Fruit fly (Drosophila melanogaster) whole organism, embryonic: ENCODE results near the gene CG6933.

ENCODE experiments used
- Bteb2 ChIP-seq: fragments of 200-800 bp; sonication (Bioruptor generic); optimal IDR thresholded peaks from 2 replicates; lab custom pipeline; 2016; ENCODE audit warnings: missing biosample characterization, missing genetic modification characterization
- CG10565 ChIP-seq: fragments of 200-800 bp; sonication (Bioruptor generic); optimal IDR thresholded peaks from 3 replicates; lab custom pipeline; 2016; ENCODE audit warnings: missing biosample characterization, mild to moderate bottlenecking, missing genetic modification characterization
- CG11560 ChIP-seq: fragments of 200-800 bp; sonication (Bioruptor generic); IDR thresholded peaks from 3 replicates; pipeline ENCODE4 v1.3.6; 2022; ENCODE audit warnings: missing biosample characterization, missing genetic modification characterization
- CG1233 ChIP-seq: fragments of 200-800 bp; sonication (Bioruptor generic); optimal IDR thresholded peaks from 4 replicates; lab custom pipeline; 2018; ENCODE audit warnings: missing biosample characterization, mild to moderate bottlenecking, missing genetic modification characterization
- CG13775 ChIP-seq: fragments of 200-800 bp; sonication (Bioruptor generic); optimal IDR thresholded peaks from 3 replicates; lab custom pipeline; 2017; ENCODE audit warnings: missing biosample characterization, mild to moderate bottlenecking, missing genetic modification characterization
- CG14965 ChIP-seq: fragments of 200-800 bp; sonication (Bioruptor generic); optimal IDR thresholded peaks from 2 replicates; lab custom pipeline; 2016; ENCODE audit warnings: missing biosample characterization, missing genetic modification characterization, borderline replicate concordance
- CG2678 ChIP-seq: fragments of 200-800 bp; sonication (Bioruptor generic); optimal IDR thresholded peaks from 3 replicates; lab custom pipeline; 2019; ENCODE audit warnings: missing biosample characterization, mild to moderate bottlenecking, missing genetic modification characterization, moderate library complexity
- CG2875 ChIP-seq: fragments of 200-800 bp; sonication (Bioruptor generic); optimal IDR thresholded peaks from 2 replicates; lab custom pipeline; 2017; ENCODE audit warnings: missing biosample characterization, mild to moderate bottlenecking, missing genetic modification characterization, missing genetic modification reagents
- CG33557 ChIP-seq: fragments of 200-800 bp; sonication (Bioruptor generic); optimal IDR thresholded peaks from 2 replicates; lab custom pipeline; 2019; ENCODE audit warnings: missing biosample characterization, mild to moderate bottlenecking, missing genetic modification characterization, moderate library complexity
- Dbx ChIP-seq: fragments of 200-800 bp; sonication (Bioruptor generic); IDR thresholded peaks from 3 replicates; pipeline ENCODE4 v1.3.6; 2022; ENCODE audit warnings: missing biosample characterization, missing genetic modification characterization
- Dll ChIP-seq: fragments of 200-800 bp; sonication (Bioruptor generic); IDR thresholded peaks from 4 replicates; pipeline ENCODE4 v1.3.6; 2022; ENCODE audit warnings: missing biosample characterization, missing genetic modification characterization; ENCODE audit not compliant: partially characterized antibody
- Drgx ChIP-seq: fragments of 200-800 bp; sonication (Bioruptor generic); IDR thresholded peaks from 2 replicates; pipeline ENCODE4 v1.3.6; 2022; ENCODE audit warnings: missing biosample characterization, missing genetic modification characterization
- Ets65A ChIP-seq: fragments of 200-800 bp; sonication (Bioruptor generic); peaks from one replicate; lab custom pipeline; 2016; ENCODE audit warnings: missing biosample characterization, missing genetic modification characterization
- Fer1 ChIP-seq: fragments of 200-800 bp; sonication (Bioruptor generic); optimal IDR thresholded peaks from 2 replicates; lab custom pipeline; 2017; ENCODE audit warnings: missing biosample characterization, mild to moderate bottlenecking, missing genetic modification characterization
- HHEX ChIP-seq: fragments of 200-800 bp; sonication (Bioruptor generic); optimal IDR thresholded peaks from 3 replicates; lab custom pipeline; 2017; ENCODE audit warnings: missing biosample characterization, mild to moderate bottlenecking, missing genetic modification characterization, missing genetic modification reagents
- HLHmδ ChIP-seq: fragments of 200-800 bp; sonication (Bioruptor generic); optimal IDR thresholded peaks from 2 replicates; lab custom pipeline; 2018; ENCODE audit warnings: missing biosample characterization, mild to moderate bottlenecking, missing genetic modification characterization, moderate library complexity
- Hand ChIP-seq: fragments of 200-800 bp; sonication (Bioruptor generic); optimal IDR thresholded peaks from 2 replicates; lab custom pipeline; 2017; ENCODE audit warnings: mild to moderate bottlenecking, missing biosample characterization, missing genetic modification reagents, missing genetic modification characterization
- Lhr ChIP-seq: fragments of 200-800 bp; sonication (Bioruptor generic); optimal IDR thresholded peaks from 3 replicates; lab custom pipeline; 2017; ENCODE audit warnings: mild to moderate bottlenecking, missing biosample characterization, missing genetic modification reagents, missing genetic modification characterization
- Lpt ChIP-seq: fragments of >200 bp; optimal IDR thresholded peaks from 2 replicates; lab custom pipeline; 2018; ENCODE audit warnings: missing biosample characterization, missing genetic modification characterization
- MBD-R2 ChIP-seq: fragments of 200-800 bp; sonication (Bioruptor generic); IDR thresholded peaks from 2 replicates; pipeline ENCODE4 v1.3.6; 2022; ENCODE audit warnings: missing biosample characterization, missing genetic modification characterization
- Mad ChIP-seq: fragments of 200-800 bp; sonication (Bioruptor generic); optimal IDR thresholded peaks from 2 replicates; lab custom pipeline; 2016; ENCODE audit warnings: missing biosample characterization, missing genetic modification characterization
- Nf-YC ChIP-seq: fragments of 200-800 bp; optimal IDR thresholded peaks from 3 replicates; lab custom pipeline; 2019; ENCODE audit warnings: missing biosample characterization, mild to moderate bottlenecking, missing genetic modification characterization, moderate library complexity
- Side ChIP-seq: fragments of 200-800 bp; sonication (Bioruptor generic); optimal IDR thresholded peaks from 2 replicates; lab custom pipeline; 2016; ENCODE audit warnings: missing biosample characterization, missing genetic modification characterization
- Sox100B ChIP-seq: fragments of 200-800 bp; sonication (Bioruptor generic); optimal IDR thresholded peaks from 3 replicates; lab custom pipeline; 2018; ENCODE audit warnings: missing biosample characterization, mild to moderate bottlenecking, missing genetic modification characterization
- ab ChIP-seq: fragments of 200-800 bp; sonication (Bioruptor generic); optimal IDR thresholded peaks from 2 replicates; lab custom pipeline; 2016; ENCODE audit warnings: missing biosample characterization, missing genetic modification characterization
- bigmax ChIP-seq: fragments of 200-800 bp; sonication (Bioruptor generic); optimal IDR thresholded peaks from 2 replicates; lab custom pipeline; 2018; ENCODE audit warnings: missing biosample characterization, mild to moderate bottlenecking, missing genetic modification characterization
- cad ChIP-seq: fragments of >200 bp; optimal IDR thresholded peaks from 2 replicates; lab custom pipeline; 2017; ENCODE audit warnings: missing biosample characterization, missing genetic modification characterization
- corto ChIP-seq: fragments of 200-800 bp; sonication (Bioruptor generic); optimal IDR thresholded peaks from 2 replicates; lab custom pipeline; 2016; ENCODE audit warnings: missing biosample characterization, mild to moderate bottlenecking, missing genetic modification characterization, moderate library complexity
- disco-r ChIP-seq: fragments of 200-800 bp; sonication (Bioruptor generic); optimal IDR thresholded peaks from 2 replicates; lab custom pipeline; 2016; ENCODE audit warnings: missing biosample characterization, missing genetic modification characterization
- dysf ChIP-seq: fragments of 200-800 bp; sonication (Bioruptor generic); IDR thresholded peaks from 3 replicates; pipeline ENCODE4 v1.3.6; 2022; ENCODE audit warnings: missing biosample characterization, missing genetic modification characterization
- emc ChIP-seq: fragments of 200-800 bp; sonication (Bioruptor generic); optimal IDR thresholded peaks from 2 replicates; lab custom pipeline; 2016; ENCODE audit warnings: missing biosample characterization, missing genetic modification characterization
- ewg ChIP-seq: fragments of 200-800 bp; sonication (Bioruptor generic); optimal IDR thresholded peaks from 3 replicates; lab custom pipeline; 2017; ENCODE audit warnings: mild to moderate bottlenecking, missing biosample characterization, missing genetic modification reagents, missing genetic modification characterization
- fd3F ChIP-seq: fragments of 200-800 bp; sonication (Bioruptor generic); optimal IDR thresholded peaks from 2 replicates; lab custom pipeline; 2018; ENCODE audit warnings: missing biosample characterization, mild to moderate bottlenecking, missing genetic modification characterization, moderate library complexity
- grau ChIP-seq: fragments of 200-800 bp; optimal IDR thresholded peaks from 3 replicates; lab custom pipeline; 2019; ENCODE audit warnings: missing biosample characterization, mild to moderate bottlenecking, missing genetic modification characterization, moderate library complexity
- inv ChIP-seq: fragments of 200-800 bp; sonication (Bioruptor generic); IDR thresholded peaks from 2 replicates; pipeline ENCODE4 v1.3.6; 2022; ENCODE audit warnings: missing biosample characterization, missing genetic modification characterization; ENCODE audit not compliant: partially characterized antibody
- jing ChIP-seq: fragments of 200-800 bp; sonication (Bioruptor generic); optimal IDR thresholded peaks from 2 replicates; lab custom pipeline; 2018; ENCODE audit warnings: missing biosample characterization, mild to moderate bottlenecking, missing genetic modification characterization
- kay ChIP-seq: fragments of 200-800 bp; sonication (Bioruptor generic); optimal IDR thresholded peaks from 2 replicates; lab custom pipeline; 2016; ENCODE audit warnings: missing biosample characterization, missing genetic modification characterization
- nerfin-1 ChIP-seq: fragments of 200-800 bp; sonication (Bioruptor generic); optimal IDR thresholded peaks from 3 replicates; lab custom pipeline; 2019; ENCODE audit warnings: missing biosample characterization, mild to moderate bottlenecking, missing genetic modification characterization, moderate library complexity
- nerfin-2 ChIP-seq: fragments of 200-800 bp; sonication (Bioruptor generic); IDR thresholded peaks from 2 replicates; pipeline ENCODE4 v1.3.6; 2022; ENCODE audit warnings: missing biosample characterization, missing genetic modification characterization; ENCODE audit not compliant: partially characterized antibody
- pho ChIP-seq: fragments of 200-800 bp; sonication (Bioruptor generic); optimal IDR thresholded peaks from 2 replicates; lab custom pipeline; 2016; ENCODE audit warnings: missing biosample characterization, missing genetic modification characterization
- prd ChIP-seq, 3 experiments: fragments of >200 bp in 2 of 3; fragments of 200-800 bp in 1 of 3; sonication (Bioruptor generic) in 1 of 3; optimal IDR thresholded peaks in 2 of 3; IDR thresholded peaks in 1 of 3; 2 replicates in 2 of 3; 3 replicates in 1 of 3; pipeline versions ENCODE4 v1.3.6 to Lab custom; 2017 to 2022; ENCODE audit warnings: missing biosample characterization in 1 of 3, missing genetic modification characterization in 1 of 3
- rib ChIP-seq: fragments of 200-800 bp; sonication (Bioruptor generic); IDR thresholded peaks from 2 replicates; pipeline ENCODE4 v1.3.6; 2022; ENCODE audit warnings: missing biosample characterization, missing genetic modification characterization
- sim ChIP-seq: fragments of 200-800 bp; sonication (Bioruptor generic); IDR thresholded peaks from 2 replicates; pipeline ENCODE4 v1.3.6; 2022; ENCODE audit warnings: missing biosample characterization, missing genetic modification characterization
- sna ChIP-seq: fragments of 200-800 bp; sonication (Bioruptor generic); IDR thresholded peaks from 2 replicates; pipeline ENCODE4 v1.3.6; 2022; ENCODE audit warnings: missing biosample characterization, missing genetic modification characterization; ENCODE audit not compliant: partially characterized antibody
- tgo ChIP-seq: fragments of 200-800 bp; sonication (Bioruptor generic); IDR thresholded peaks from 3 replicates; pipeline ENCODE4 v1.3.6; 2022; ENCODE audit warnings: missing biosample characterization, missing genetic modification characterization
- tin ChIP-seq: fragments of 200-800 bp; sonication (Bioruptor generic); optimal IDR thresholded peaks from 3 replicates; lab custom pipeline; 2016; ENCODE audit warnings: missing biosample characterization, missing genetic modification characterization

CG6933 gene

DNA sequence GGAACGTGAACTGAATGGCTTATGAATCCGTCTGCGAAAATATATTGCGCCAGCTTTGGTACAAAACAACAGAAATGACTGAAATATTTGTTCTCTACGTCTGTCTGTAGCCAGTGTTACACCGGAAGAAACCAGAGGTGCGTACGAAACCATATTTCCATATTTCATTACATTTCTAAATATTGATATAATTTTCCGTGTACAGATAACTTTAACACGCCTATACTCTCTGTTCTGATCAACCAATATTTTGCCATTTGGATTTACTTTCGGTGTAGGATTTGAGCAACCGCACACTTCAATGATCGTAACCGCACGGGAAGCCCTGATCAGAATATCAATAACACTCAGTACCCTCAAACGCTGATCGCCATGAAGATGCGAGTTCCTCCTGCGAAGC lies 25.5 kb downstream of the CG6933 start (continued):
- TF ChIP-seq Mad (GFP tag; lab: Kevin White, UChicago) (no peak), ab (GFP tag; lab: Kevin White, UChicago) (no peak), disco-r (no peak), CG1233 (peak; percentile 48), CG13775 (GFP tag; lab: Kevin White, UChicago) (no peak), CG2678 (tag; lab: Kevin White, UChicago) (peak; percentile 65), inv (GFP tag; lab: Robert Waterston, UW) (no peak), sim (no peak), tin (GFP tag; lab: Kevin White, UChicago) (peak; percentile 31), CG14965 (GFP tag; lab: Kevin White, UChicago) (no peak), Lhr (no peak), kay (no peak), grau (tag; lab: Kevin White, UChicago) (peak; percentile 59), corto (GFP tag; lab: Kevin White, UChicago) (no peak), Sox100B (GFP tag; lab: Kevin White, UChicago) (no peak), jing (GFP tag; lab: Kevin White, UChicago) (no peak), Dbx (peak; percentile 46; the same call in 1 of the 3 replicates), Fer1 (peak; percentile 47), MBD-R2 (GFP tag; lab: Robert Waterston, UW) (no peak; the same call in 1 of the 2 replicates), HLHmδ (GFP tag; lab: Kevin White, UChicago) (no peak), emc (GFP tag; lab: Kevin White, UChicago) (no peak), CG33557 (no peak), Dll (GFP tag; lab: Robert Waterston, UW) (no peak), bigmax (GFP tag; lab: Kevin White, UChicago) (no peak), nerfin-2 (GFP tag; lab: Robert Waterston, UW) (no peak), Lpt (no peak), Bteb2 (GFP tag; lab: Kevin White, UChicago) (no peak), Nf-YC (no peak), fd3F (peak; percentile 40), nerfin-1 (no peak), Drgx (GFP tag; lab: Robert Waterston, UW) (peak; percentile 49), rib (GFP tag; lab: Robert Waterston, UW) (no peak), cad (GFP tag; lab: Kevin White, UChicago) (no peak), CG10565 (GFP tag; lab: Kevin White, UChicago) (no peak), prd (optimal IDR thresholded peaks at IDR 0.05; lab: Kevin White, UChicago) (no peak), prd (GFP tag; IDR thresholded peaks at IDR 0.05; lab: Robert Waterston, UW) (peak; percentile 75), HHEX (GFP tag; lab: Kevin White, UChicago) (peak; percentile 36), sna (GFP tag; lab: Robert Waterston, UW) (no peak), pho (GFP tag; lab: Kevin White, UChicago) (no peak), tgo (GFP tag; lab: Robert Waterston, UW) (peak; percentile 59; the same call in 2 of the 3 replicates), Hand (GFP tag; lab: Kevin White, UChicago) (no peak), dysf (GFP tag; lab: Robert Waterston, UW) (peak; percentile 58), CG11560 (tag; lab: Robert Waterston, UW) (no peak), CG2875 (GFP tag; lab: Kevin White, UChicago) (no peak), ewg (GFP tag; lab: Kevin White, UChicago) (no peak), Ets65A (GFP tag; lab: Kevin White, UChicago) (peak; percentile 50), Side (GFP tag; lab: Kevin White, UChicago) (no peak)
